Worm (Caenorhabditis elegans) whole organism, young adult: ENCODE data around the gene gldi-1.

Source experiments
- B0035.1 ChIP-seq: sonication (generic microtip); optimal IDR thresholded peaks from 2 replicates; lab custom pipeline; 2016; ENCODE audit warnings: missing genetic modification characterization, mild to moderate bottlenecking, missing compliant biosample characterization, missing genotype, missing genetic modification reagents
- C06A6.2 ChIP-seq: fragments of 200-800 bp; sonication (Bioruptor generic); conservative IDR thresholded peaks from 2 replicates; pipeline ENCODE4 v1.3.6; 2022; ENCODE audit warnings: missing genetic modification characterization, missing compliant biosample characterization
- F55B11.4 ChIP-seq: sonication (generic microtip); optimal IDR thresholded peaks from 2 replicates; lab custom pipeline; 2016; ENCODE audit warnings: missing compliant biosample characterization, missing genetic modification characterization, borderline replicate concordance; ENCODE audit not compliant: insufficient read depth
- F57C9.4 ChIP-seq: sonication (generic microtip); optimal IDR thresholded peaks from 2 replicates; lab custom pipeline; 2017; ENCODE audit warnings: mild to moderate bottlenecking, missing genetic modification characterization, missing compliant biosample characterization
- K12H6.12 ChIP-seq: fragments of 200-800 bp; sonication (Bioruptor generic); optimal IDR thresholded peaks from 2 replicates; lab custom pipeline; 2018; ENCODE audit warnings: mild to moderate bottlenecking, missing genetic modification characterization, missing compliant biosample characterization
- ama-1 ChIP-seq, 3 experiments: fragments of 150-350 bp in 1 of 3; sonication (generic microtip) in 2 of 3; optimal IDR thresholded peaks; 2 replicates each; lab custom pipeline; 2014 to 2018; ENCODE audit warnings: missing biosample characterization in 2 of 3, missing genetic modification characterization in 2 of 3, missing genetic modification reagents in 2 of 3
- atf-7 ChIP-seq: sonication (generic microtip); optimal IDR thresholded peaks from 2 replicates; lab custom pipeline; 2017; ENCODE audit warnings: mild to moderate bottlenecking, missing genetic modification characterization, missing compliant biosample characterization
- ccch-3 ChIP-seq: fragments of 200-800 bp; sonication (Bioruptor generic); optimal IDR thresholded peaks from 2 replicates; lab custom pipeline; 2018; ENCODE audit warnings: mild to moderate bottlenecking, missing genetic modification characterization, missing compliant biosample characterization
- ceh-100 ChIP-seq: fragments of 200-800 bp; sonication (Bioruptor generic); IDR thresholded peaks from 2 replicates; pipeline ENCODE4 v1.3.6; 2022; ENCODE audit warnings: missing genetic modification reagents, missing genetic modification characterization, missing compliant biosample characterization
- chd-7 ChIP-seq: sonication (generic microtip); optimal IDR thresholded peaks from 2 replicates; lab custom pipeline; 2016; ENCODE audit warnings: mild to moderate bottlenecking, missing genetic modification characterization, moderate library complexity, missing compliant biosample characterization
- die-1 ChIP-seq: sonication (generic microtip); optimal IDR thresholded peaks from 2 replicates; lab custom pipeline; 2016; ENCODE audit warnings: missing genotype, mild to moderate bottlenecking, missing genetic modification characterization, missing compliant biosample characterization
- dox-1 ChIP-seq: fragments of 200-800 bp; sonication (Bioruptor generic); IDR thresholded peaks from 2 replicates; pipeline ENCODE4 v1.3.6; 2022; ENCODE audit warnings: missing genetic modification reagents, missing genetic modification characterization, missing compliant biosample characterization
- efl-1 ChIP-seq: fragments of 150-350 bp; optimal IDR thresholded peaks from 2 replicates; lab custom pipeline; 2014; ENCODE audit warnings: missing biosample characterization, missing genetic modification reagents, missing genetic modification characterization
- egl-18 ChIP-seq: fragments of 200-800 bp; sonication (Bioruptor generic); IDR thresholded peaks from 2 replicates; pipeline ENCODE4 v1.3.6; 2022; ENCODE audit warnings: missing genetic modification reagents, missing genetic modification characterization, missing compliant biosample characterization
- egrh-3 ChIP-seq: fragments of 200-800 bp; sonication (Bioruptor generic); IDR thresholded peaks from 2 replicates; pipeline ENCODE4 v1.3.6; 2022; ENCODE audit warnings: missing genetic modification reagents, missing genetic modification characterization, missing compliant biosample characterization
- ets-4 ChIP-seq: fragments of 200-800 bp; sonication (Bioruptor generic); optimal IDR thresholded peaks from 2 replicates; lab custom pipeline; 2018; ENCODE audit warnings: mild to moderate bottlenecking, missing genetic modification characterization, missing compliant biosample characterization
- gei-17 ChIP-seq: fragments of 200-800 bp; sonication (Bioruptor generic); optimal IDR thresholded peaks from 2 replicates; lab custom pipeline; 2018; ENCODE audit warnings: mild to moderate bottlenecking, missing genetic modification characterization, missing compliant biosample characterization
- hlh-26 ChIP-seq: fragments of 200-800 bp; sonication (Bioruptor generic); conservative IDR thresholded peaks from 2 replicates; pipeline ENCODE4 v1.3.6; 2022; ENCODE audit warnings: missing genetic modification reagents, missing genetic modification characterization, missing compliant biosample characterization
- hrde-1 ChIP-seq: sonication (generic microtip); optimal IDR thresholded peaks from 2 replicates; lab custom pipeline; 2016; ENCODE audit warnings: missing genetic modification characterization, mild to moderate bottlenecking, missing compliant biosample characterization, moderate library complexity, missing genotype, missing genetic modification reagents, borderline replicate concordance
- let-526 ChIP-seq: fragments of 200-800 bp; sonication (Bioruptor generic); IDR thresholded peaks from 2 replicates; pipeline ENCODE4 v1.3.6; 2022; ENCODE audit warnings: missing genetic modification reagents, missing genetic modification characterization, missing compliant biosample characterization
- lin-26 ChIP-seq: fragments of 200-800 bp; sonication (Bioruptor generic); IDR thresholded peaks from 2 replicates; pipeline ENCODE4 v1.3.6; 2022; ENCODE audit warnings: missing genetic modification reagents, missing genetic modification characterization, missing compliant biosample characterization
- lin-54 ChIP-seq: fragments of 200-800 bp; sonication (Bioruptor generic); optimal IDR thresholded peaks from 2 replicates; lab custom pipeline; 2018; ENCODE audit warnings: mild to moderate bottlenecking, missing genetic modification characterization, missing compliant biosample characterization
- lir-1 ChIP-seq: fragments of 200-800 bp; sonication (Bioruptor generic); conservative IDR thresholded peaks from 2 replicates; pipeline ENCODE4 v1.3.6; 2022; ENCODE audit warnings: missing genetic modification reagents, missing genetic modification characterization, missing compliant biosample characterization
- mcd-1 ChIP-seq: fragments of 200-800 bp; sonication (Bioruptor generic); IDR thresholded peaks from 2 replicates; pipeline ENCODE4 v1.3.6; 2022; ENCODE audit warnings: missing genetic modification reagents, missing genetic modification characterization, missing compliant biosample characterization
- mel-28 ChIP-seq: sonication (generic microtip); optimal IDR thresholded peaks from 2 replicates; lab custom pipeline; 2016; ENCODE audit warnings: borderline replicate concordance, mild to moderate bottlenecking, missing genetic modification characterization, missing compliant biosample characterization
- nfya-1 ChIP-seq: sonication (generic microtip); optimal IDR thresholded peaks from 2 replicates; lab custom pipeline; 2017; ENCODE audit warnings: antibody characterized with exemption, missing compliant biosample characterization, missing genetic modification characterization, borderline replicate concordance; ENCODE audit not compliant: insufficient read depth
- nfya-2 ChIP-seq: fragments of 200-800 bp; sonication (Bioruptor generic); IDR thresholded peaks from 2 replicates; pipeline ENCODE4 v1.3.6; 2022; ENCODE audit warnings: missing genetic modification reagents, missing genetic modification characterization, missing compliant biosample characterization
- nhr-179 ChIP-seq: sonication (generic microtip); optimal IDR thresholded peaks from 2 replicates; lab custom pipeline; 2016; ENCODE audit warnings: mild to moderate bottlenecking, missing genetic modification characterization, missing compliant biosample characterization
- rcor-1 ChIP-seq: fragments of 200-800 bp; sonication (Bioruptor generic); IDR thresholded peaks from 2 replicates; pipeline ENCODE4 v1.3.6; 2022; ENCODE audit warnings: missing genetic modification reagents, missing genetic modification characterization, missing compliant biosample characterization
- rec-8 ChIP-seq, 2 experiments: sonication (generic microtip); optimal IDR thresholded peaks; 2 replicates each; lab custom pipeline; 2016; ENCODE audit warnings: mild to moderate bottlenecking in 2 of 2, missing genetic modification characterization in 2 of 2, missing genetic modification reagents in 2 of 2, missing genotype in 2 of 2, missing biosample characterization in 1 of 2, missing compliant biosample characterization in 1 of 2, moderate library complexity in 1 of 2
- repo-1 ChIP-seq: sonication (generic microtip); optimal IDR thresholded peaks from 2 replicates; lab custom pipeline; 2017; ENCODE audit warnings: mild to moderate bottlenecking, missing genetic modification characterization, missing compliant biosample characterization
- sea-2 ChIP-seq: fragments of 200-800 bp; sonication (Bioruptor generic); IDR thresholded peaks from 2 replicates; pipeline ENCODE4 v1.3.6; 2022; ENCODE audit warnings: missing genetic modification characterization, missing compliant biosample characterization
- tbx-9 ChIP-seq: sonication (generic microtip); optimal IDR thresholded peaks from 2 replicates; lab custom pipeline; 2016; ENCODE audit warnings: borderline replicate concordance, missing genetic modification characterization, inconsistent platforms, missing compliant biosample characterization
- unc-130 ChIP-seq: sonication (generic microtip); optimal IDR thresholded peaks from 2 replicates; lab custom pipeline; 2016; ENCODE audit warnings: missing genetic modification reagents, missing genetic modification characterization, missing compliant biosample characterization
- xnd-1 ChIP-seq: sonication (generic microtip); optimal IDR thresholded peaks from 2 replicates; lab custom pipeline; 2016; ENCODE audit warnings: missing genotype, missing genetic modification reagents, missing genetic modification characterization, missing compliant biosample characterization
- zfh-2 ChIP-seq: fragments of 200-800 bp; sonication (Bioruptor generic); conservative IDR thresholded peaks from 2 replicates; pipeline ENCODE4 v1.3.6; 2022; ENCODE audit warnings: missing genetic modification reagents, missing genetic modification characterization, missing compliant biosample characterization
- ztf-3 ChIP-seq: fragments of 200-800 bp; sonication (Bioruptor generic); optimal IDR thresholded peaks from 2 replicates; lab custom pipeline; 2018; ENCODE audit warnings: mild to moderate bottlenecking, missing genetic modification characterization, missing compliant biosample characterization

gldi-1 gene

ce11 chrII:512630-513029 lies 28.5 kb upstream of the gldi-1 start:
- TF ChIP-seq nfya-1 (tag; lab: Kevin White, UChicago), result no peak
- no peak for TF ChIP-seq egrh-3
- TF ChIP-seq die-1 (tag; lab: Kevin White, UChicago), result no peak
- TF ChIP-seq B0035.1 (tag; lab: Kevin White, UChicago), result no peak
- TF ChIP-seq F55B11.4 (tag; lab: Kevin White, UChicago), result no peak
- TF ChIP-seq chd-7, result no peak
- TF ChIP-seq nhr-179 (tag; lab: Kevin White, UChicago), result no peak
- TF ChIP-seq egl-18, result no peak
- no peak for TF ChIP-seq ama-1 (optimal IDR thresholded peaks at IDR 0.05; lab: Kevin White, UChicago)
- no peak for TF ChIP-seq ama-1 (GFP tag; optimal IDR thresholded peaks at IDR 0.05; lab: Kevin White, UChicago)
- no peak for TF ChIP-seq hlh-26
- no peak for TF ChIP-seq C06A6.2
- no peak for TF ChIP-seq K12H6.12
- no peak for TF ChIP-seq ccch-3
- TF ChIP-seq nfya-2 (GFP tag; lab: Robert Waterston, UW), result no peak

- TF ChIP-seq lin-54 (GFP tag; lab: Kevin White, UChicago), result no peak
- TF ChIP-seq K12H6.12, result no peak
- no peak for TF ChIP-seq efl-1 (GFP tag; lab: Kevin White, UChicago)
- no peak for TF ChIP-seq zfh-2 (GFP tag; lab: Robert Waterston, UW)
- TF ChIP-seq ztf-3 (GFP tag; lab: Kevin White, UChicago), result no peak
- TF ChIP-seq lin-26, result no peak
- TF ChIP-seq mel-28 (tag; lab: Kevin White, UChicago), result no peak
- TF ChIP-seq lir-1 (GFP tag; lab: Robert Waterston, UW), result no peak
- no peak for TF ChIP-seq ceh-100 (GFP tag; lab: Robert Waterston, UW)
- TF ChIP-seq ets-4 (GFP tag; lab: Kevin White, UChicago), result no peak
- TF ChIP-seq F57C9.4 (tag; lab: Kevin White, UChicago), result no peak
- TF ChIP-seq sea-2, result no peak
- TF ChIP-seq dox-1 (GFP tag; lab: Robert Waterston, UW), result no peak
- TF ChIP-seq atf-7 (tag; lab: Kevin White, UChicago), result no peak
Measured at ce11 chrII:511968-512367, 27.8 kb upstream of the gldi-1 start.

- no peak for TF ChIP-seq tbx-9
- no peak for TF ChIP-seq rec-8 (tag; optimal IDR thresholded peaks at IDR 0.05; lab: Kevin White, UChicago)
- no peak for TF ChIP-seq gei-17 (GFP tag; lab: Kevin White, UChicago)
- TF ChIP-seq xnd-1 (tag; lab: Kevin White, UChicago), result no peak
- no peak for TF ChIP-seq mcd-1 (GFP tag; lab: Robert Waterston, UW)
- no peak for TF ChIP-seq unc-130
- no peak for TF ChIP-seq hlh-26
- TF ChIP-seq let-526 (GFP tag; lab: Robert Waterston, UW), result no peak
- TF ChIP-seq hrde-1 (tag; lab: Kevin White, UChicago), result no peak
- no peak for TF ChIP-seq repo-1 (tag; lab: Kevin White, UChicago)
- TF ChIP-seq rcor-1 (GFP tag; lab: Robert Waterston, UW), result no peak
Measured at ce11 chrII:509230-509629, 25.1 kb upstream of the gldi-1 start, which contains the start of gene srh-105. Gene srh-105 (minus strand): TSS chrII:509330.
